Fruit fly (Drosophila melanogaster) whole organism, embryonic: ENCODE measurements around the gene CG3679.

Experiments
- CG10431 ChIP-seq: fragments of 200-800 bp; sonication (Bioruptor generic); optimal IDR thresholded peaks from 3 replicates; lab custom pipeline; 2018; ENCODE audit warnings: missing biosample characterization, mild to moderate bottlenecking, missing genetic modification characterization
- CG11456 ChIP-seq: fragments of 200-800 bp; sonication (Bioruptor generic); IDR thresholded peaks from 3 replicates; pipeline ENCODE4 v1.3.6; 2022; ENCODE audit warnings: missing biosample characterization, missing genetic modification characterization
- CG11696 ChIP-seq: fragments of 200-800 bp; sonication (Bioruptor generic); IDR thresholded peaks from 2 replicates; pipeline ENCODE4 v1.3.6; 2022; ENCODE audit warnings: missing biosample characterization, missing genetic modification characterization
- CG11723 ChIP-seq: fragments of 200-800 bp; sonication (Bioruptor generic); optimal IDR thresholded peaks from 2 replicates; lab custom pipeline; 2017; ENCODE audit warnings: missing biosample characterization, mild to moderate bottlenecking, missing genetic modification characterization
- CG15269 ChIP-seq: fragments of 200-800 bp; sonication (Bioruptor generic); optimal IDR thresholded peaks from 2 replicates; lab custom pipeline; 2018; ENCODE audit warnings: missing biosample characterization, mild to moderate bottlenecking, missing genetic modification characterization, moderate library complexity
- CG16815 ChIP-seq: fragments of 200-800 bp; sonication (Bioruptor generic); optimal IDR thresholded peaks from 3 replicates; lab custom pipeline; 2017; ENCODE audit warnings: missing biosample characterization, mild to moderate bottlenecking, missing genetic modification characterization
- CG17612 ChIP-seq: fragments of 200-800 bp; sonication (Bioruptor generic); IDR thresholded peaks from 2 replicates; pipeline ENCODE4 v1.3.6; 2022; ENCODE audit warnings: missing biosample characterization, missing genetic modification characterization
- CG2202 ChIP-seq: fragments of 200-800 bp; sonication (Bioruptor generic); optimal IDR thresholded peaks from 2 replicates; lab custom pipeline; 2018; ENCODE audit warnings: missing biosample characterization, mild to moderate bottlenecking, missing genetic modification characterization
- CG2875 ChIP-seq: fragments of 200-800 bp; sonication (Bioruptor generic); optimal IDR thresholded peaks from 2 replicates; lab custom pipeline; 2017; ENCODE audit warnings: missing biosample characterization, mild to moderate bottlenecking, missing genetic modification characterization, missing genetic modification reagents
- CG30020 ChIP-seq: fragments of 200-800 bp; optimal IDR thresholded peaks from 2 replicates; lab custom pipeline; 2019; ENCODE audit warnings: missing biosample characterization, mild to moderate bottlenecking, missing genetic modification characterization, moderate library complexity
- CG6854 ChIP-seq: fragments of 200-800 bp; sonication (Bioruptor generic); optimal IDR thresholded peaks from 3 replicates; lab custom pipeline; 2017; ENCODE audit warnings: missing biosample characterization, mild to moderate bottlenecking, missing genetic modification characterization
- CG7271 ChIP-seq: fragments of 200-800 bp; sonication (Bioruptor generic); optimal IDR thresholded peaks from 2 replicates; lab custom pipeline; 2018; ENCODE audit warnings: missing biosample characterization, mild to moderate bottlenecking, missing genetic modification characterization, moderate library complexity
- CG7372 ChIP-seq: fragments of 200-800 bp; sonication (Bioruptor generic); IDR thresholded peaks from 2 replicates; pipeline ENCODE4 v1.3.6; 2022; ENCODE audit warnings: missing biosample characterization, missing genetic modification characterization
- CG8924 ChIP-seq: fragments of 200-800 bp; optimal IDR thresholded peaks from 3 replicates; lab custom pipeline; 2019; ENCODE audit warnings: missing biosample characterization, mild to moderate bottlenecking, missing genetic modification characterization, moderate library complexity
- CG9215 ChIP-seq: fragments of 200-800 bp; sonication (Bioruptor generic); IDR thresholded peaks from 2 replicates; pipeline ENCODE4 v1.3.6; 2022; ENCODE audit warnings: missing biosample characterization, missing genetic modification characterization
- H2.0 ChIP-seq: fragments of 200-800 bp; sonication (Bioruptor generic); IDR thresholded peaks from 2 replicates; pipeline ENCODE4 v1.3.6; 2022; ENCODE audit warnings: missing biosample characterization, missing genetic modification characterization
- HLHmδ ChIP-seq: fragments of 200-800 bp; sonication (Bioruptor generic); optimal IDR thresholded peaks from 2 replicates; lab custom pipeline; 2018; ENCODE audit warnings: missing biosample characterization, mild to moderate bottlenecking, missing genetic modification characterization, moderate library complexity
- Hr39 ChIP-seq: fragments of >200 bp; optimal IDR thresholded peaks from 2 replicates; lab custom pipeline; 2017
- Lpt ChIP-seq: fragments of >200 bp; optimal IDR thresholded peaks from 2 replicates; lab custom pipeline; 2018; ENCODE audit warnings: missing biosample characterization, missing genetic modification characterization
- Med ChIP-seq: fragments of 200-800 bp; sonication (Bioruptor generic); peaks from one replicate; lab custom pipeline; 2016; ENCODE audit warnings: missing biosample characterization, missing genetic modification characterization, mild to moderate bottlenecking, inconsistent platforms, moderate library complexity
- Neu2 ChIP-seq: fragments of 200-800 bp; sonication (Bioruptor generic); optimal IDR thresholded peaks from 3 replicates; lab custom pipeline; 2016; ENCODE audit warnings: missing biosample characterization, missing genetic modification characterization, borderline replicate concordance
- Opbp ChIP-seq: fragments of 200-800 bp; sonication (Bioruptor generic); IDR thresholded peaks from 3 replicates; pipeline ENCODE4 v1.3.6; 2022; ENCODE audit warnings: missing biosample characterization, missing genetic modification characterization; ENCODE audit not compliant: partially characterized antibody
- Rfx ChIP-seq: fragments of 200-800 bp; sonication (Bioruptor generic); IDR thresholded peaks from 2 replicates; pipeline ENCODE4 v1.3.6; 2022; ENCODE audit warnings: missing biosample characterization, missing genetic modification characterization
- Spps ChIP-seq: fragments of 200-800 bp; sonication (Bioruptor generic); optimal IDR thresholded peaks from 2 replicates; lab custom pipeline; 2018; ENCODE audit warnings: missing biosample characterization, mild to moderate bottlenecking, missing genetic modification characterization
- al ChIP-seq: fragments of 200-800 bp; sonication (Bioruptor generic); IDR thresholded peaks from 2 replicates; pipeline ENCODE4 v1.3.6; 2022; ENCODE audit warnings: missing biosample characterization, missing genetic modification characterization
- ase ChIP-seq: fragments of 200-800 bp; sonication (Bioruptor generic); IDR thresholded peaks from 3 replicates; pipeline ENCODE4 v1.3.6; 2022; ENCODE audit warnings: missing biosample characterization, missing genetic modification characterization
- btn ChIP-seq: fragments of 200-800 bp; sonication (Bioruptor generic); optimal IDR thresholded peaks from 2 replicates; lab custom pipeline; 2016; ENCODE audit warnings: missing biosample characterization, missing genetic modification characterization
- dimm ChIP-seq: fragments of 200-800 bp; sonication (Bioruptor generic); IDR thresholded peaks from 2 replicates; pipeline ENCODE4 v1.3.6; 2022; ENCODE audit warnings: missing biosample characterization, missing genetic modification characterization
- dmrt11E ChIP-seq: fragments of 200-800 bp; sonication (Bioruptor generic); optimal IDR thresholded peaks from 3 replicates; lab custom pipeline; 2018; ENCODE audit warnings: missing biosample characterization, mild to moderate bottlenecking, missing genetic modification characterization, moderate library complexity
- fd96Cb ChIP-seq: fragments of 200-800 bp; sonication (Bioruptor generic); optimal IDR thresholded peaks from 2 replicates; lab custom pipeline; 2018; ENCODE audit warnings: missing biosample characterization, mild to moderate bottlenecking, missing genetic modification characterization, moderate library complexity
- gce ChIP-seq: fragments of 200-800 bp; sonication (Bioruptor generic); IDR thresholded peaks from 3 replicates; pipeline ENCODE4 v1.3.6; 2022; ENCODE audit warnings: missing biosample characterization, missing genetic modification characterization
- grn ChIP-seq: fragments of 200-800 bp; sonication (Bioruptor generic); optimal IDR thresholded peaks from 3 replicates; lab custom pipeline; 2017; ENCODE audit warnings: missing biosample characterization, missing genetic modification characterization
- gt ChIP-seq: fragments of 200-800 bp; sonication (Bioruptor generic); IDR thresholded peaks from 2 replicates; pipeline ENCODE4 v1.3.6; 2022; ENCODE audit warnings: missing biosample characterization, missing genetic modification characterization
- hth ChIP-seq: fragments of >200 bp; optimal IDR thresholded peaks from 2 replicates; lab custom pipeline; 2017; ENCODE audit warnings: inconsistent platforms
- jigr1 ChIP-seq: fragments of 200-800 bp; sonication (Bioruptor generic); IDR thresholded peaks from 3 replicates; pipeline ENCODE4 v1.3.6; 2022; ENCODE audit warnings: missing biosample characterization, missing genetic modification characterization
- kah ChIP-seq: fragments of 200-800 bp; sonication (Bioruptor generic); optimal IDR thresholded peaks from 2 replicates; lab custom pipeline; 2018; ENCODE audit warnings: missing biosample characterization, mild to moderate bottlenecking, missing genetic modification characterization
- kni ChIP-seq: fragments of 200-800 bp; sonication (Bioruptor generic); optimal IDR thresholded peaks from 3 replicates; lab custom pipeline; 2017; ENCODE audit warnings: mild to moderate bottlenecking, missing biosample characterization, missing genetic modification reagents, missing genetic modification characterization
- nerfin-1 ChIP-seq: fragments of 200-800 bp; sonication (Bioruptor generic); optimal IDR thresholded peaks from 3 replicates; lab custom pipeline; 2019; ENCODE audit warnings: missing biosample characterization, mild to moderate bottlenecking, missing genetic modification characterization, moderate library complexity
- odd ChIP-seq: fragments of 200-800 bp; sonication (Bioruptor generic); optimal IDR thresholded peaks from 2 replicates; lab custom pipeline; 2017; ENCODE audit warnings: missing biosample characterization, mild to moderate bottlenecking, missing genetic modification characterization
- pita ChIP-seq: fragments of 200-800 bp; sonication (Bioruptor generic); optimal IDR thresholded peaks from 2 replicates; lab custom pipeline; 2017; ENCODE audit warnings: missing biosample characterization, mild to moderate bottlenecking, missing genetic modification characterization
- pzg ChIP-seq: fragments of 200-800 bp; sonication (Bioruptor generic); optimal IDR thresholded peaks from 3 replicates; lab custom pipeline; 2018; ENCODE audit warnings: missing biosample characterization, mild to moderate bottlenecking, missing genetic modification characterization, moderate library complexity
- rib ChIP-seq: fragments of 200-800 bp; sonication (Bioruptor generic); IDR thresholded peaks from 2 replicates; pipeline ENCODE4 v1.3.6; 2022; ENCODE audit warnings: missing biosample characterization, missing genetic modification characterization
- seq ChIP-seq: fragments of 200-800 bp; sonication (Bioruptor generic); IDR thresholded peaks from 2 replicates; pipeline ENCODE4 v1.3.6; 2022; ENCODE audit warnings: missing biosample characterization, missing genetic modification characterization
- sim ChIP-seq: fragments of 200-800 bp; sonication (Bioruptor generic); IDR thresholded peaks from 2 replicates; pipeline ENCODE4 v1.3.6; 2022; ENCODE audit warnings: missing biosample characterization, missing genetic modification characterization
- slp2 ChIP-seq: fragments of 200-800 bp; sonication (Bioruptor generic); optimal IDR thresholded peaks from 2 replicates; lab custom pipeline; 2016; ENCODE audit warnings: missing biosample characterization, missing genetic modification characterization
- trem ChIP-seq: fragments of 200-800 bp; optimal IDR thresholded peaks from 3 replicates; lab custom pipeline; 2019; ENCODE audit warnings: missing biosample characterization, mild to moderate bottlenecking, missing genetic modification characterization, moderate library complexity
- ttk ChIP-seq: fragments of 200-800 bp; sonication (Bioruptor generic); IDR thresholded peaks from 2 replicates; pipeline ENCODE4 v2.1.2; 2022; ENCODE audit warnings: missing biosample characterization, missing genetic modification characterization
- tup ChIP-seq: fragments of 200-800 bp; sonication (Bioruptor generic); optimal IDR thresholded peaks from 2 replicates; lab custom pipeline; 2016; ENCODE audit warnings: missing biosample characterization, mild to moderate bottlenecking, missing genetic modification characterization, moderate library complexity
- unc-4 ChIP-seq: fragments of 200-800 bp; sonication (Bioruptor generic); IDR thresholded peaks from 2 replicates; pipeline ENCODE4 v1.3.6; 2022; ENCODE audit warnings: missing biosample characterization, missing genetic modification characterization; ENCODE audit not compliant: partially characterized antibody
- usp ChIP-seq: fragments of >200 bp; optimal IDR thresholded peaks from 2 replicates; lab custom pipeline; 2017; ENCODE audit warnings: missing biosample characterization, missing genetic modification characterization
- yki ChIP-seq: fragments of >200 bp; optimal IDR thresholded peaks from 3 replicates; lab custom pipeline; 2018
- zfh1 ChIP-seq: fragments of 200-800 bp; sonication (Bioruptor generic); IDR thresholded peaks from 3 replicates; pipeline ENCODE4 v1.3.6; 2022; ENCODE audit warnings: missing biosample characterization, missing genetic modification characterization

Gene CG3679

DNA sequence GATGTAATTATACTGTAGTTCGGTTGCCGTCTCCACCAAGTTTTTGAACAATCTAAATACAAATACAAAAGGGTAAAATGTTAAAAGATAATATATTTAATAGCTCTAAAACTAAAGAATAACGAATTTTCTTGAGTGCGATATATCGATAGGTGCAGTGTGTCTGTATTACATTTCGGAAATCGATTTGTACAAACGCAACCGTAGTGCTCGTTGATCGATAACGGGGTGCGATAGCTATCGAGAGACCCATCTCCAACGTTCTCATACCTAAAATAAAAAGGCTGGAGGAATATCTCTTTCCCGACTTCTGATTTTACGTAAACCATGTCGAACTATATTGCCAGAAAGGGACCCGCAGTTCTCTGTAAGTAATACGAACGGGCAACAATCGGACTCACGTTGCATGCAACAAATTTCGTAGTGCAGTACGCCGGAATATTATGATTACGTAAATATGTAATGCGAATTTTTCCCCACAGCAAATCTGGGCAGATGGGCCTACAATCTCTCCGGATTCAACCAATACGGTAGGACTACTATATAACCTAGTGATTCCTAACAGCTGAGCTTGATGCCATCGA is 17.5 kb upstream of the CG3679 start, which contains the start of gene UQCR-14 (continued):
- TF ChIP-seq jigr1 (GFP tag; lab: Robert Waterston, UW) (no peak), pita (no peak), CG7372 (no peak), yki (no peak), btn (GFP tag; lab: Kevin White, UChicago) (no peak), CG15269 (peak; percentile 10), nerfin-1 (tag; lab: Kevin White, UChicago) (no peak), gt (GFP tag; lab: Robert Waterston, UW) (no peak), Opbp (peak; percentile 98), unc-4 (GFP tag; lab: Robert Waterston, UW) (peak; percentile 98), al (GFP tag; lab: Robert Waterston, UW) (peak; percentile 25; the same call in 1 of the 2 replicates), dimm (GFP tag; lab: Robert Waterston, UW) (no peak), usp (GFP tag; lab: Kevin White, UChicago) (no peak), kah (GFP tag; lab: Kevin White, UChicago) (no peak), CG10431 (GFP tag; lab: Kevin White, UChicago) (no peak), CG8924 (tag; lab: Kevin White, UChicago) (peak; percentile 33), Hr39 (lab: Kevin White, UChicago) (no peak), CG17612 (GFP tag; lab: Robert Waterston, UW) (no peak), Med (GFP tag; lab: Kevin White, UChicago) (peak; percentile 89), trem (tag; lab: Kevin White, UChicago) (peak; percentile 71), H2.0 (no peak), CG6854 (GFP tag; lab: Kevin White, UChicago) (no peak), CG11696 (GFP tag; lab: Robert Waterston, UW) (no peak), CG11456 (GFP tag; lab: Robert Waterston, UW) (peak; percentile 49; the same call in 1 of the 3 replicates), grn (GFP tag; lab: Kevin White, UChicago) (peak; percentile 7), CG7271 (tag; lab: Kevin White, UChicago) (no peak), CG16815 (no peak), slp2 (GFP tag; lab: Kevin White, UChicago) (no peak), pzg (GFP tag; lab: Kevin White, UChicago) (peak; percentile 94), Rfx (peak; percentile 61), Lpt (no peak), Neu2 (GFP tag; lab: Kevin White, UChicago) (no peak), Spps (tag; lab: Kevin White, UChicago) (no peak), gce (GFP tag; lab: Robert Waterston, UW) (no peak), kni (GFP tag; lab: Kevin White, UChicago) (no peak), zfh1 (GFP tag; lab: Robert Waterston, UW) (no peak), CG11723 (GFP tag; lab: Kevin White, UChicago) (no peak), sim (GFP tag; lab: Robert Waterston, UW) (no peak), CG2875 (GFP tag; lab: Kevin White, UChicago) (no peak), odd (GFP tag; lab: Kevin White, UChicago) (no peak), CG2202 (tag; lab: Kevin White, UChicago) (no peak), HLHmδ (GFP tag; lab: Kevin White, UChicago) (no peak), hth (no peak), fd96Cb (no peak), seq (GFP tag; lab: Robert Waterston, UW) (no peak), dmrt11E (tag; lab: Kevin White, UChicago) (no peak), CG9215 (GFP tag; lab: Robert Waterston, UW) (no peak), CG30020 (tag; lab: Kevin White, UChicago) (peak; percentile 71), tup (no peak), rib (GFP tag; lab: Robert Waterston, UW) (peak; percentile 44; the same call in 1 of the 2 replicates), ttk (GFP tag; lab: Robert Waterston, UW) (no peak), ase (0 out of 3 replicates have a peak, but pooled peaks have one; percentile 27)
